Fruit fly (Drosophila melanogaster) whole organism: ENCODE measurements around the gene trbd.

Source experiments
- CG8478 ChIP-seq: fragments of >200 bp; optimal IDR thresholded peaks from 2 replicates; lab custom pipeline; 2018; ENCODE audit warnings: inconsistent platforms
- Dll ChIP-seq: fragments of >200 bp; optimal IDR thresholded peaks from 2 replicates; lab custom pipeline; 2017
- EcR ChIP-seq, 2 experiments: fragments of >200 bp; optimal IDR thresholded peaks; 2 replicates each; lab custom pipeline; 2017; ENCODE audit warnings: missing biosample characterization in 2 of 2, missing genetic modification characterization in 2 of 2, missing genetic modification reagents in 2 of 2
- pan ChIP-seq: fragments of >200 bp; optimal IDR thresholded peaks from 2 replicates; lab custom pipeline; 2017
- psq ChIP-seq: fragments of >200 bp; optimal IDR thresholded peaks from 2 replicates; lab custom pipeline; 2017
- usp ChIP-seq: fragments of >200 bp; optimal IDR thresholded peaks from 2 replicates; lab custom pipeline; 2017; ENCODE audit warnings: missing biosample characterization, missing genetic modification characterization, mixed read lengths

DNA sequence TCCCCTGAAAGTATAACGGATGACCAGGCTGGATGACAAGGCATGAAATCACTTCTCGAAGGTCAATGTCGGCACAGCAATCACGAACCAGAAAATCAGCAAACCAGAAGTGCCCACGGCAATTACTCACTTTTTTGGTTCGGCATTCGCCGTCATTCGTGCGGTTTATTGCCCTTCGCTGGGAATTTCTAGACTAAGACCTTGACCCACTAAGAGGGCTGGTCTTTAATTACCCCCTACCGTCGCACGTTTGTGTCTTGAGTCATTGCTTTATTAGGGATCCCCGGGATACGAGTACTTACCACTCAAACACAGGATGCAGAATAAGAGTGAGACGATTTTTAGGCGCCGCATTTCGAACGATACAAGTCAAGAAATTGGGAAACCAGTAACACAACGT is 34.6 kb upstream of the trbd start:
- TF ChIP-seq psq (lab: Kevin White, UChicago) = no peak
- no peak for TF ChIP-seq CG8478 (lab: Kevin White, UChicago)
- TF ChIP-seq EcR (GFP tag; optimal IDR thresholded peaks at IDR 0.05; lab: Kevin White, UChicago) = no peak
- no peak for TF ChIP-seq pan (lab: Kevin White, UChicago)
- TF ChIP-seq usp = no peak
- no peak for TF ChIP-seq Dll (lab: Kevin White, UChicago)
